Fruit fly (Drosophila melanogaster): ENCODE measurements around the gene SP1173.
A peak's percentile ranks its signal among the peaks of the same experiment; 100 is the strongest.

SP1173 gene

dm6 chr3L:6724511-6724910, 21.2 kb upstream of the SP1173 start:
- TF ChIP-seq esn (GFP tag; optimal IDR thresholded peaks at IDR 0.05) (no peak), Eip78C (GFP tag) (no peak), salr (GFP tag; optimal IDR thresholded peaks at IDR 0.05) (no peak), CG3919 (GFP tag; optimal IDR thresholded peaks at IDR 0.05) (no peak), CG3032 (tag; optimal IDR thresholded peaks at IDR 0.05) (no peak), CG8632 (GFP tag; optimal IDR thresholded peaks at IDR 0.05) (no peak), dsx (GFP tag; optimal IDR thresholded peaks at IDR 0.05; ENCODE audit: poor library complexity, severe bottlenecking) (no peak), spab (GFP tag; optimal IDR thresholded peaks at IDR 0.05) (no peak), fd59A (GFP tag; optimal IDR thresholded peaks at IDR 0.05) (no peak)

dm6 chr3L:6723338-6723737, 20.0 kb upstream of the SP1173 start:
- no peak for TF ChIP-seq svp (GFP tag)
- TF ChIP-seq CG3032 (tag; optimal IDR thresholded peaks at IDR 0.05): no peak
- no peak for TF ChIP-seq Smox (GFP tag; optimal IDR thresholded peaks at IDR 0.05)
- TF ChIP-seq Gug (GFP tag; IDR thresholded peaks at IDR 0.05): no peak
- no peak for TF ChIP-seq CG11294 (GFP tag; IDR thresholded peaks at IDR 0.05)

dm6 chr3L:6719392-6719889, 16.1 kb upstream of the SP1173 start, which contains the start of gene ple:
Gene ple (minus strand): TSS chr3L:6719525.
- TF ChIP-seq Sox102F (GFP tag; optimal IDR thresholded peaks at IDR 0.05) (peak; percentile 0), CG8632 (GFP tag; optimal IDR thresholded peaks at IDR 0.05) (no peak), CG3919 (GFP tag; optimal IDR thresholded peaks at IDR 0.05) (peak; percentile 14), Eip78C (GFP tag) (peak; percentile 74), Gug (GFP tag; IDR thresholded peaks at IDR 0.05) (no peak), CG11762 (GFP tag; optimal IDR thresholded peaks at IDR 0.05; ENCODE audit: insufficient read depth) (no peak), CG9139 (GFP tag; optimal IDR thresholded peaks at IDR 0.05) (peak; percentile 4), fd59A (GFP tag; optimal IDR thresholded peaks at IDR 0.05) (no peak), CG8119 (GFP tag; IDR thresholded peaks at IDR 0.05) (peak; percentile 24; the same call in 1 of the 3 replicates)

dm6 chr3L:6708995-6709606, 5.8 kb upstream of the SP1173 start:
- TF ChIP-seq svp (GFP tag) (peak; percentile 18), CG8632 (GFP tag; optimal IDR thresholded peaks at IDR 0.05) (peak; percentile 58), topi (GFP tag; optimal IDR thresholded peaks at IDR 0.05) (peak; percentile 79), CG6163 (GFP tag; IDR thresholded peaks at IDR 0.05) (peak; percentile 89), CG31627 (GFP tag; optimal IDR thresholded peaks at IDR 0.05) (peak; percentile 64), CG6276 (GFP tag; optimal IDR thresholded peaks at IDR 0.05) (no peak), Met (GFP tag; optimal IDR thresholded peaks at IDR 0.05) (peak; percentile 65), CG6808 (GFP tag; optimal IDR thresholded peaks at IDR 0.05) (peak; percentile 55), ss (GFP tag; optimal IDR thresholded peaks at IDR 0.05) (peak in 1 of 2 experiments; percentile 26), pdm3 (GFP tag; optimal IDR thresholded peaks at IDR 0.05) (peak; percentile 77), CG3919 (GFP tag; optimal IDR thresholded peaks at IDR 0.05) (peak; percentile 82), Eip93F (GFP tag; optimal IDR thresholded peaks at IDR 0.05) (no peak), CG10631 (GFP tag; optimal IDR thresholded peaks at IDR 0.05) (peak; percentile 66), CG15336 (GFP tag; IDR thresholded peaks at IDR 0.05) (no peak), Hr4 (GFP tag; optimal IDR thresholded peaks at IDR 0.05) (peak; percentile 21), Blimp-1 (GFP tag; optimal IDR thresholded peaks at IDR 0.05) (peak; percentile 20), lz (GFP tag; optimal IDR thresholded peaks at IDR 0.05) (peak; percentile 87), net (GFP tag; optimal IDR thresholded peaks at IDR 0.05) (peak; percentile 75), CG16779 (tag; optimal IDR thresholded peaks at IDR 0.05) (peak; percentile 65), Eip75B (GFP tag; optimal IDR thresholded peaks at IDR 0.05) (peak; percentile 81), dac (GFP tag; optimal IDR thresholded peaks at IDR 0.05) (peak; percentile 64), vri (GFP tag; optimal IDR thresholded peaks at IDR 0.05) (peak; percentile 60), Eip78C (GFP tag) (peak; percentile 89), CG1621 (tag; optimal IDR thresholded peaks at IDR 0.05) (no peak), CG11294 (GFP tag; IDR thresholded peaks at IDR 0.05) (no peak), Sox14 (GFP tag; optimal IDR thresholded peaks at IDR 0.05) (peak; percentile 45), fd59A (GFP tag; optimal IDR thresholded peaks at IDR 0.05) (peak; percentile 37), Lpt (GFP tag; optimal IDR thresholded peaks at IDR 0.05) (no peak), achi (GFP tag; optimal IDR thresholded peaks at IDR 0.05) (peak; percentile 54), salr (GFP tag; optimal IDR thresholded peaks at IDR 0.05) (peak; percentile 10 to 73), esn (GFP tag; optimal IDR thresholded peaks at IDR 0.05) (peak; percentile 84), CG34406 (GFP tag; optimal IDR thresholded peaks at IDR 0.05) (peak; percentile 67), CG8119 (GFP tag; IDR thresholded peaks at IDR 0.05) (no peak), CG11902 (GFP tag; optimal IDR thresholded peaks at IDR 0.05) (peak; percentile 58), cyc (GFP tag; optimal IDR thresholded peaks at IDR 0.05) (peak; percentile 74)

Data from whole organism, prepupa.